Fruit fly (Drosophila melanogaster) whole organism, adult: ENCODE data around the gene Dlic.

Experiments
- CG11617 ChIP-seq: fragments of 200-800 bp; sonication (Bioruptor generic); optimal IDR thresholded peaks from 2 replicates; lab custom pipeline; 2017; ENCODE audit warnings: mild to moderate bottlenecking, missing biosample characterization, missing genetic modification reagents, missing genetic modification characterization
- CG12768 ChIP-seq: fragments of 200-800 bp; sonication (Bioruptor generic); optimal IDR thresholded peaks from 2 replicates; lab custom pipeline; 2017; ENCODE audit warnings: missing biosample characterization, missing genetic modification characterization, mild to moderate bottlenecking, moderate library complexity, missing genetic modification reagents
- CG14711 ChIP-seq: fragments of 200-800 bp; sonication (Bioruptor generic); optimal IDR thresholded peaks from 2 replicates; lab custom pipeline; 2018; ENCODE audit warnings: missing biosample characterization, mild to moderate bottlenecking, missing genetic modification characterization, moderate library complexity
- CG1620 ChIP-seq: fragments of 200-800 bp; sonication (Bioruptor generic); optimal IDR thresholded peaks from 2 replicates; lab custom pipeline; 2016; ENCODE audit warnings: missing biosample characterization, missing genetic modification characterization
- CG33017 ChIP-seq: fragments of 200-800 bp; sonication (Bioruptor generic); optimal IDR thresholded peaks from 2 replicates; lab custom pipeline; 2018; ENCODE audit warnings: missing biosample characterization, mild to moderate bottlenecking, missing genetic modification characterization, moderate library complexity
- CG5204 ChIP-seq: fragments of 200-800 bp; sonication (Bioruptor generic); optimal IDR thresholded peaks from 2 replicates; lab custom pipeline; 2016; ENCODE audit warnings: missing biosample characterization, missing genetic modification characterization
- CG7045 ChIP-seq: fragments of 200-800 bp; sonication (Bioruptor generic); optimal IDR thresholded peaks from 2 replicates; lab custom pipeline; 2017; ENCODE audit warnings: missing biosample characterization, mild to moderate bottlenecking, missing genetic modification characterization
- CG7101 ChIP-seq: fragments of 200-800 bp; sonication (Bioruptor generic); optimal IDR thresholded peaks from 2 replicates; lab custom pipeline; 2018; ENCODE audit warnings: missing biosample characterization, mild to moderate bottlenecking, missing genetic modification characterization, moderate library complexity
- Clk ChIP-seq: fragments of 200-800 bp; sonication (Bioruptor generic); optimal IDR thresholded peaks from 2 replicates; lab custom pipeline; 2017; ENCODE audit warnings: missing biosample characterization, missing genetic modification characterization
- Crg-1 ChIP-seq: fragments of 200-800 bp; sonication (Bioruptor generic); optimal IDR thresholded peaks from 2 replicates; lab custom pipeline; 2016; ENCODE audit warnings: missing biosample characterization, missing genetic modification characterization
- Hr96 ChIP-seq: fragments of 200-800 bp; sonication (Bioruptor generic); optimal IDR thresholded peaks from 2 replicates; lab custom pipeline; 2016; ENCODE audit warnings: missing biosample characterization, missing genetic modification characterization
- Mnt ChIP-seq: fragments of 200-800 bp; sonication (Bioruptor generic); optimal IDR thresholded peaks from 2 replicates; lab custom pipeline; 2016; ENCODE audit warnings: missing biosample characterization, mild to moderate bottlenecking, missing genetic modification characterization
- bab1 ChIP-seq: fragments of 200-800 bp; sonication (Bioruptor generic); optimal IDR thresholded peaks from 3 replicates; lab custom pipeline; 2019; ENCODE audit warnings: missing biosample characterization, mild to moderate bottlenecking, missing genetic modification characterization, moderate library complexity
- cic ChIP-seq: fragments of 200-800 bp; sonication (Bioruptor generic); optimal IDR thresholded peaks from 2 replicates; lab custom pipeline; 2017; ENCODE audit warnings: missing biosample characterization, mild to moderate bottlenecking, missing genetic modification characterization, moderate library complexity
- cnc ChIP-seq, 2 experiments: fragments of >200 bp; optimal IDR thresholded peaks; 2 replicates each; lab custom pipeline; 2017
- kay ChIP-seq: fragments of 200-800 bp; sonication (Bioruptor generic); peaks from one replicate; lab custom pipeline; 2016; ENCODE audit warnings: missing biosample characterization, missing genetic modification characterization, borderline replicate concordance
- ovo ChIP-seq: fragments of 200-800 bp; sonication (Bioruptor generic); optimal IDR thresholded peaks from 2 replicates; lab custom pipeline; 2016; ENCODE audit warnings: missing biosample characterization, missing genetic modification characterization
- pad ChIP-seq: fragments of 200-800 bp; sonication (Bioruptor generic); optimal IDR thresholded peaks from 3 replicates; lab custom pipeline; 2017; ENCODE audit warnings: missing biosample characterization, missing genetic modification characterization, mild to moderate bottlenecking, moderate library complexity, missing genetic modification reagents
- tj ChIP-seq: fragments of 200-800 bp; sonication (Bioruptor generic); optimal IDR thresholded peaks from 3 replicates; lab custom pipeline; 2017; ENCODE audit warnings: missing biosample characterization, mild to moderate bottlenecking, missing genetic modification characterization, moderate library complexity
- toe ChIP-seq: fragments of 200-800 bp; sonication (Bioruptor generic); optimal IDR thresholded peaks from 2 replicates; lab custom pipeline; 2016; ENCODE audit warnings: missing biosample characterization, missing genetic modification characterization

Gene Dlic

DNA sequence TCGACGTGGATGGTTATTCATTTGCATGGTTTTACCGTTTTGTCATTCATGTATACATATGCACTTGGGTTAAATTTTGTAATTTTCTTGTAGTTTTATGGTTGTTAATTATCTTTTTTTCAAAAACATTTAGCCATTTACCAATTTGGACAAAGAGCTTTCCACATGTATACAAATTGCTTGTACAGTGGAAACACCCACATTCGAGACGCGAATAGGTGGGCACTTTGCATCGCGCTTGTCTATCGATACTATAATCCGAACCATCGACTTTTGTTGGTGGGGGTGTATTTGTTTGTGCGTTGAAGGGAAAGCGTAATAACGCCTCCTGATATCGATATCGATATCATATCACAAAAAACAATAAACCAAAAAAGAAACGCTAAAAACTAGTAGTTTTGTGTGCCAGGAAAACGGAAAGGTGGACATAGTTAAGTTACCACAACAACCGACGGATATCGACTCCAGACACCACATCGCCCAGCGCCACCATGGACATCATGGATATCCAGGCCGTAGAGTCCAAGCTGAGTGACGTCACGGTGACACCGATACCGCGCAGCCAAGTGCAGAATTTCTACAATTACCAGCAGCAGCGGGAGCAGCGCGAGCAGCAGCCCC is 16.5 kb upstream of the Dlic start, which contains the start of gene CDK2AP1:
Gene CDK2AP1, plus strand, starts transcription at position 294 of the 621 bp plus-strand sequence.
- TF ChIP-seq toe (GFP tag; lab: Kevin White, UChicago) (peak; percentile 32), Hr96 (GFP tag; lab: Kevin White, UChicago) (no peak), Crg-1 (GFP tag; lab: Kevin White, UChicago) (no peak), CG5204 (GFP tag; lab: Kevin White, UChicago) (no peak), Mnt (GFP tag; lab: Kevin White, UChicago) (peak; percentile 51), CG1620 (GFP tag; lab: Kevin White, UChicago) (no peak), bab1 (GFP tag; lab: Kevin White, UChicago) (peak; percentile 49), pad (GFP tag; lab: Kevin White, UChicago) (no peak)

- TF ChIP-seq CG5204 (GFP tag; lab: Kevin White, UChicago) (no peak), CG11617 (GFP tag; lab: Kevin White, UChicago) (no peak), tj (GFP tag; lab: Kevin White, UChicago) (no peak), CG12768 (GFP tag; lab: Kevin White, UChicago) (no peak), Crg-1 (GFP tag; lab: Kevin White, UChicago) (no peak), CG7101 (tag; lab: Kevin White, UChicago) (no peak), kay (no peak)
Measured at dm6 chrX:11140163-11140562, 14.1 kb upstream of the Dlic start, which contains the start of gene ssp7. ssp7 (minus strand) TSS chrX:11140263.

- TF ChIP-seq CG7101 (tag; lab: Kevin White, UChicago), result no peak
- no peak for TF ChIP-seq CG14711 (tag; lab: Kevin White, UChicago)
- no peak for TF ChIP-seq pad (GFP tag; lab: Kevin White, UChicago)
- TF ChIP-seq Mnt (GFP tag; lab: Kevin White, UChicago), result peak; percentile 11
- TF ChIP-seq Crg-1 (GFP tag; lab: Kevin White, UChicago), result no peak
- no peak for TF ChIP-seq Clk (GFP tag; lab: Kevin White, UChicago)
- no peak for TF ChIP-seq cic (GFP tag; lab: Kevin White, UChicago)
- TF ChIP-seq kay, result no peak
- TF ChIP-seq cnc (optimal IDR thresholded peaks at IDR 0.05; lab: Kevin White, UChicago), result no peak
- TF ChIP-seq CG5204 (GFP tag; lab: Kevin White, UChicago), result peak; percentile 19
- TF ChIP-seq CG11617 (GFP tag; lab: Kevin White, UChicago), result no peak
- no peak for TF ChIP-seq tj (GFP tag; lab: Kevin White, UChicago)
- peak; percentile 44 for TF ChIP-seq Hr96 (GFP tag; lab: Kevin White, UChicago)
- no peak for TF ChIP-seq bab1 (GFP tag; lab: Kevin White, UChicago)
- no peak for TF ChIP-seq CG1620 (GFP tag; lab: Kevin White, UChicago)
- no peak for TF ChIP-seq ovo (GFP tag; lab: Kevin White, UChicago)
- TF ChIP-seq CG12768 (GFP tag; lab: Kevin White, UChicago), result no peak
- no peak for TF ChIP-seq toe (GFP tag; lab: Kevin White, UChicago)
Measured at dm6 chrX:11141785-11142591, 12.2 kb upstream of the Dlic start, which contains the start of the genes CG15199 and CG15202. CG15199 (minus strand) TSS chrX:11141835. CG15202 (plus strand) TSS chrX:11142541.

DNA sequence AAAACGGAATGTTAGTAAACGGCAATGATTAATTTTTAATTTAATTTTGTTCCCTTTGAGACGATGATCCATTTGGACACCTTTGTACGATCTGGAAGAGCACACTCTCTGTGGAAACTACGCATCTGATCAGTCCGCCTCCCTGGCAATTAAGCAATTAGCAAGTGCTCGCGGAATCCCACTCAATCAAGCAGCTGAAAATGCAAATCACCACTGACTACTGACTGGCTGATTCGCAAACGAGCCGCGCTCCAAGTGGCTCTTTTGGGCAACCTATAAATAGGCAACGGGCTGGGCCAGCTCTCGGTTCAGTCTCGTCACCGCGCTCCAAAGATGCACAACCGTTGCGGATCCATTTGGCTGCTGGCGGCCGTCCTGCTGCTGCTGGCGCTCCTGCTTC is 10.4 kb upstream of the Dlic start, which contains the start of gene CG15201:
Gene CG15201, plus strand, starts transcription at position 301 of the 400 bp plus-strand sequence.
- TF ChIP-seq kay, result no peak
- TF ChIP-seq Crg-1 (GFP tag; lab: Kevin White, UChicago), result no peak
- no peak for TF ChIP-seq Clk (GFP tag; lab: Kevin White, UChicago)

dm6 chrX:11144575-11144974 is 9.6 kb upstream of the Dlic start:
- TF ChIP-seq cic (GFP tag; lab: Kevin White, UChicago) (no peak), kay (no peak), Crg-1 (GFP tag; lab: Kevin White, UChicago) (no peak), pad (GFP tag; lab: Kevin White, UChicago) (no peak), CG11617 (GFP tag; lab: Kevin White, UChicago) (no peak), CG7101 (tag; lab: Kevin White, UChicago) (no peak), Hr96 (GFP tag; lab: Kevin White, UChicago) (no peak), Clk (GFP tag; lab: Kevin White, UChicago) (no peak), CG14711 (tag; lab: Kevin White, UChicago) (no peak), Mnt (GFP tag; lab: Kevin White, UChicago) (no peak), CG5204 (GFP tag; lab: Kevin White, UChicago) (no peak), bab1 (GFP tag; lab: Kevin White, UChicago) (no peak), CG33017 (no peak), tj (GFP tag; lab: Kevin White, UChicago) (no peak), CG12768 (GFP tag; lab: Kevin White, UChicago) (no peak), ovo (GFP tag; lab: Kevin White, UChicago) (no peak)

DNA sequence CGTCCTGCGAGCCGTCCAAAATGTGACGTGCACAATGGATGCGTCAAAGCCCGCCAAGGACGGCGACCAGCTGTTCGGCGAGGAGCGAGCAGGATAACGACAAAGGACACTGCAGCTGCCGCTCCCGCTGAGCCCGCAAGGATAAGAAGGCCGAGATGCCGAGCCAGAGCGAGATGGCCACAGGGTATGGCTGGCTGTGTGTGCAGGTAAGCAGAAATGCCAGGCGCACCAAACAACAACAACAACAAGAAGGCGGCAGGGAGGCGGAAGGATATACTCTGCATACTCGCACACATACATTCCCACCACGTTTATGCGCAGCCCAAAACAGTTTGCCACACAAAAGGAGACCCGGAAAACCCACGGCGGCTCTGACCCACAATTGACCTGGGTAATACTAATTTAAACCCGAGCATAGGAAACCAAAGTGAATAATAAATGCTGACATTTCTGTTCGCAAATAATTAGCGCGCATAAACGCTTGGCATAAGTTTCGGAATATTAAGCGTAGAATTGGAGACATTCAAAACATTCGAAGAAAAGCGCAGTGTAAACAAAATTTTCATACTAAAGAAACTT is 7.5 kb upstream of the Dlic start:
- TF ChIP-seq CG33017, result peak; percentile 63
- TF ChIP-seq Clk (GFP tag; lab: Kevin White, UChicago), result no peak
- peak; percentile 38 for TF ChIP-seq bab1 (GFP tag; lab: Kevin White, UChicago)
- TF ChIP-seq kay, result no peak
- TF ChIP-seq tj (GFP tag; lab: Kevin White, UChicago), result peak; percentile 70
- no peak for TF ChIP-seq Mnt (GFP tag; lab: Kevin White, UChicago)
- TF ChIP-seq cic (GFP tag; lab: Kevin White, UChicago), result no peak
- peak; percentile 59 for TF ChIP-seq CG14711 (tag; lab: Kevin White, UChicago)
- TF ChIP-seq ovo (GFP tag; lab: Kevin White, UChicago), result no peak
- TF ChIP-seq pad (GFP tag; lab: Kevin White, UChicago), result peak; percentile 5
- TF ChIP-seq CG7045, result peak; percentile 57
- peak; percentile 53 for TF ChIP-seq CG12768 (GFP tag; lab: Kevin White, UChicago)
- TF ChIP-seq CG1620 (GFP tag; lab: Kevin White, UChicago), result no peak
- TF ChIP-seq CG11617 (GFP tag; lab: Kevin White, UChicago), result peak; percentile 19
- peak; percentile 62 for TF ChIP-seq CG7101 (tag; lab: Kevin White, UChicago)
- TF ChIP-seq toe (GFP tag; lab: Kevin White, UChicago), result no peak
- TF ChIP-seq Crg-1 (GFP tag; lab: Kevin White, UChicago), result no peak
- TF ChIP-seq Hr96 (GFP tag; lab: Kevin White, UChicago), result no peak
- TF ChIP-seq CG5204 (GFP tag; lab: Kevin White, UChicago), result peak; percentile 24
- no peak for TF ChIP-seq cnc (optimal IDR thresholded peaks at IDR 0.05; lab: Kevin White, UChicago)
